Fruit fly (Drosophila melanogaster) Kc167 (cell line): ENCODE data around the gene CG42815.

Experiments
- h ChIP-seq: fragments of >200 bp; optimal IDR thresholded peaks from 3 replicates; lab custom pipeline; 2018; ENCODE audit warnings: missing external identifiers
- psq ChIP-seq: fragments of >200 bp; optimal IDR thresholded peaks from 2 replicates; lab custom pipeline; 2017; ENCODE audit warnings: missing external identifiers

dm6 chr3L:17814036-17814435 lies 22.8 kb upstream of the CG42815 start, which contains the start of gene Cln3:
- TF ChIP-seq h (lab: Kevin White, UChicago): no peak
- TF ChIP-seq psq (lab: Kevin White, UChicago): no peak
